Worm (Caenorhabditis elegans): ENCODE measurements around the gene R11G1.7.
A peak's percentile ranks its signal among the peaks of the same experiment; 100 is the strongest.

R11G1.7 gene

DNA sequence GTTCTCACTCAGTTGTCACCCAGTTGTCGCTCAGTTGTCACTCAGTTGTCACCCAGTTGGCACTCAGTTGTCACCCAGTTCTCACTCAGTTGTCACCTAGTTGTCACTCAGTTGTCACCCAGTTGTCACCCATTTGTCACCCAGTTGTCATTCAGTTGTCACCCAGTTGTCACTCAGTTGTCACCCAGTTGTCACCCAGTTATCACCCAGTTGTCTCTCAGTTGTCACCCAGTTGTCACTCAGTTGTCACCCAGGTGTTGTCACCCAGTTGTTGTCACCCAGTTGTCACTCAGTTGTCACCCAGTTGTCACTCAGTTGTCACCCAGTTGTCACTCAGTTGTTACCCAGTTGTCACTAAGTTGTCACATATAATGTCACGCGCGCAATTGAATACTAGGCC is 24.5 kb upstream of the R11G1.7 start (continued):
- TF ChIP-seq attf-3 (GFP tag; conservative IDR thresholded peaks at IDR 0.05) (0 out of 2 replicates have a peak, but pooled peaks have one; percentile 39), let-526 (GFP tag; IDR thresholded peaks at IDR 0.05) (0 out of 2 replicates have a peak, but pooled peaks have one; percentile 40), F37B4.10 (GFP tag; IDR thresholded peaks at IDR 0.05) (peak; percentile 97), ceh-91 (GFP tag; IDR thresholded peaks at IDR 0.05) (0 out of 2 replicates have a peak, but pooled peaks have one; percentile 46), nfya-2 (GFP tag; IDR thresholded peaks at IDR 0.05) (0 out of 2 replicates have a peak, but pooled peaks have one; percentile 13), sea-2 (GFP tag; IDR thresholded peaks at IDR 0.05) (peak; percentile 63; the same call in 1 of the 2 replicates), ceh-58 (GFP tag; IDR thresholded peaks at IDR 0.05) (0 out of 2 replicates have a peak, but pooled peaks have one; percentile 84), C06A6.2 (GFP tag; conservative IDR thresholded peaks at IDR 0.05) (0 out of 2 replicates have a peak, but pooled peaks have one; percentile 24)

DNA sequence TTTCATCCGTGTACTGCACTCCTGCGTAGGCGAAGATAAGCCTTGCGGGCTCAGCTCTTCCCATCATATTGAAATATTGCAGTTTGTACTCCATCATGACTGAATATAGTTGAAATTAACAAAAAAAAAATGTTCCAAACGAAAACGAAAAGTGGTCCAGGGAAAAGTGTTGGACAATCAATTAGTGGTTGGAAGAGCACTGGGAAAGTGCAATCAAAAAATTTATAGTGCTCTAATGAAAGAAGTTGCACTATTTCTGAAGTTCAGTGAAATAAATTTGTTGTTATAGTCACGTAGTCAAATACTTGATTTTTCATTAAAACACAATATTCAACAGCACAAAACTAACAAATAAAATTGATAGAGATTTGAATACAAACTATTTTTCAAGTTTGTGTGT is 22.4 kb upstream of the R11G1.7 start, which contains the start of gene gst-11:
Gene gst-11 (minus strand): TSS at position 101 of the 400 bp plus-strand sequence.
- TF ChIP-seq mcd-1 (GFP tag; IDR thresholded peaks at IDR 0.05), result no peak
- TF ChIP-seq hlh-26 (GFP tag; conservative IDR thresholded peaks at IDR 0.05), result no peak
- no peak for TF ChIP-seq lin-35 (GFP tag; optimal IDR thresholded peaks at IDR 0.05)
- TF ChIP-seq nfyb-1 (GFP tag; IDR thresholded peaks at IDR 0.05), result no peak
- TF ChIP-seq lsl-1 (GFP tag; optimal IDR thresholded peaks at IDR 0.05), result no peak
- TF ChIP-seq F37B4.10 (GFP tag; IDR thresholded peaks at IDR 0.05), result no peak
- TF ChIP-seq mxl-1 (tag; optimal IDR thresholded peaks at IDR 0.05), result no peak
- TF ChIP-seq gei-17 (GFP tag; optimal IDR thresholded peaks at IDR 0.05), result no peak
- TF ChIP-seq lin-26 (GFP tag; IDR thresholded peaks at IDR 0.05), result no peak
- TF ChIP-seq ceh-27 (GFP tag; optimal IDR thresholded peaks at IDR 0.05), result no peak
- TF ChIP-seq sea-2 (GFP tag; IDR thresholded peaks at IDR 0.05), result no peak
- no peak for TF ChIP-seq lin-54 (GFP tag; optimal IDR thresholded peaks at IDR 0.05)

DNA sequence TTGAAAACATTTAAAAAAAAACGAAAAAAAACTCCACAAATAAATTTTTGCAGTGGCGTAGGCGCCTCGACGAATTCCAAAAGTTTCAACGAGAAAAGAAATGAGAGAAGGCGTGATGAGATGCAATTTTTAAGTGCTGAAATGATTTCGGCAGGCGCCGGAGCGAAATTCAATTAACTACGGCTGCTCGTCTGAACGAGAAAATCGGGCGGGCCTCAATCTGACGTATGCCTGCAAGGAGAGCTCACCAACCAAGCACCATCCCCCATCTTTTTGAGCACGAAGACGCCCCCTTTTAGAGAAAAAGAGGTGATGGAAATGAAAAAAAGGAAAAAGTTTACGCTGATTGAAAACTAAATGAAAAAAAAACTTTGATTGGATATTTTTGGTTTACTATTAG is 21.3 kb upstream of the R11G1.7 start:
- TF ChIP-seq nfyb-1 (GFP tag; IDR thresholded peaks at IDR 0.05) (0 out of 2 replicates have a peak, but pooled peaks have one; percentile 19), nhr-90 (tag; optimal IDR thresholded peaks at IDR 0.05) (no peak)

DNA sequence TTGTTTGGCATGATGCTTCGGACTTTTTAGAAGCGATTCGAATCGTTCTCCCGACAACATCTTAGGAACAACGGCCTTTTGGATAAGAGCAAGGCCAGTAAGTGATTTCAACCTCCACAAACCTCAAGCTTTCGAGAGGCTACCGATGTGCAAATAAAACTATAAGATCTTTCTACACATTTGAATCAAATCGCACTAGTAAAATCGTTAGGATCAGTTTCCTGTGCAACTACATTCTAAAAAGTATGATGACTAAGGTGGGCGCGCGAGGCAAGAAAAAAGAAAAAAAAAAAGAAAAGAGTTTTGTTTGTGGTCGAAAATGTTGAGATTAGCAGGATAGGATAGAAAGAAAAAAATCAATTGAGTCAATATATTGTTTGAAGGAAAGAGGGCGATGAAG is 11.3 kb upstream of the R11G1.7 start, which contains the start of gene tmem-24:
Gene tmem-24 (minus strand): TSS at position 101 of the 400 bp plus-strand sequence.
- TF ChIP-seq chd-7 (tag; optimal IDR thresholded peaks at IDR 0.05) (no peak), efl-1 (GFP tag; optimal IDR thresholded peaks at IDR 0.05) (no peak), lsy-27 (tag; optimal IDR thresholded peaks at IDR 0.05; ENCODE audit: borderline replicate concordance, insufficient read depth) (no peak), attf-6 (GFP tag; IDR thresholded peaks at IDR 0.05) (no peak), mcd-1 (GFP tag; IDR thresholded peaks at IDR 0.05) (no peak), sdz-38 (tag; optimal IDR thresholded peaks at IDR 0.05) (no peak), nhr-90 (tag; optimal IDR thresholded peaks at IDR 0.05) (no peak), snpc-1.1 (tag; optimal IDR thresholded peaks at IDR 0.05; ENCODE audit: insufficient read depth) (no peak), Y79H2A.3 (GFP tag; conservative IDR thresholded peaks at IDR 0.05) (no peak), lin-40 (tag; optimal IDR thresholded peaks at IDR 0.05) (no peak), Y67H2A.10 (GFP tag; conservative IDR thresholded peaks at IDR 0.05) (no peak), ceh-79 (tag; optimal IDR thresholded peaks at IDR 0.05) (no peak), madf-6 (GFP tag; IDR thresholded peaks at IDR 0.05) (no peak), mes-4 (tag; optimal IDR thresholded peaks at IDR 0.05) (no peak), F33H1.4 (GFP tag; IDR thresholded peaks at IDR 0.05) (no peak), ceh-100 (GFP tag; IDR thresholded peaks at IDR 0.05) (no peak), F23B12.7 (tag; optimal IDR thresholded peaks at IDR 0.05; ENCODE audit: insufficient read depth) (no peak), snpc-1.3 (tag; optimal IDR thresholded peaks at IDR 0.05; ENCODE audit: insufficient read depth) (no peak), nhr-27 (tag; optimal IDR thresholded peaks at IDR 0.05) (no peak)

Data from whole organism, young adult.